Fruit fly (Drosophila melanogaster) whole organism, embryonic: ENCODE measurements around the gene crc.

Source experiments
- ATbp ChIP-seq: fragments of 200-800 bp; sonication (Bioruptor generic); optimal IDR thresholded peaks from 2 replicates; lab custom pipeline; 2017; ENCODE audit warnings: missing biosample characterization, mild to moderate bottlenecking, missing genetic modification characterization, missing genetic modification reagents
- Asciz ChIP-seq: fragments of 200-800 bp; sonication (Bioruptor generic); optimal IDR thresholded peaks from 2 replicates; lab custom pipeline; 2017; ENCODE audit warnings: missing biosample characterization, mild to moderate bottlenecking, missing genetic modification characterization, missing genetic modification reagents
- Bdp1 ChIP-seq: fragments of 200-800 bp; sonication (Bioruptor generic); optimal IDR thresholded peaks from 3 replicates; lab custom pipeline; 2016; ENCODE audit warnings: missing biosample characterization, missing genetic modification characterization
- CG10274 ChIP-seq: fragments of 200-800 bp; sonication (Bioruptor generic); optimal IDR thresholded peaks from 3 replicates; lab custom pipeline; 2017; ENCODE audit warnings: missing biosample characterization, mild to moderate bottlenecking, missing genetic modification characterization
- CG11560 ChIP-seq: fragments of 200-800 bp; sonication (Bioruptor generic); IDR thresholded peaks from 3 replicates; pipeline ENCODE4 v1.3.6; 2022; ENCODE audit warnings: missing biosample characterization, missing genetic modification characterization
- CG1233 ChIP-seq: fragments of 200-800 bp; sonication (Bioruptor generic); optimal IDR thresholded peaks from 4 replicates; lab custom pipeline; 2018; ENCODE audit warnings: missing biosample characterization, mild to moderate bottlenecking, missing genetic modification characterization
- CG13775 ChIP-seq: fragments of 200-800 bp; sonication (Bioruptor generic); optimal IDR thresholded peaks from 3 replicates; lab custom pipeline; 2017; ENCODE audit warnings: missing biosample characterization, mild to moderate bottlenecking, missing genetic modification characterization
- CG17568 ChIP-seq: fragments of 200-800 bp; sonication (Bioruptor generic); optimal IDR thresholded peaks from 2 replicates; lab custom pipeline; 2018; ENCODE audit warnings: missing biosample characterization, mild to moderate bottlenecking, missing genetic modification characterization, moderate library complexity
- CG2129 ChIP-seq: fragments of 200-800 bp; sonication (Bioruptor generic); IDR thresholded peaks from 2 replicates; pipeline ENCODE4 v1.3.6; 2022; ENCODE audit warnings: missing biosample characterization, missing genetic modification characterization; ENCODE audit not compliant: partially characterized antibody
- CG2678 ChIP-seq: fragments of 200-800 bp; sonication (Bioruptor generic); optimal IDR thresholded peaks from 3 replicates; lab custom pipeline; 2019; ENCODE audit warnings: missing biosample characterization, mild to moderate bottlenecking, missing genetic modification characterization, moderate library complexity
- CG31365 ChIP-seq: fragments of 200-800 bp; sonication (Bioruptor generic); optimal IDR thresholded peaks from 2 replicates; lab custom pipeline; 2018; ENCODE audit warnings: missing biosample characterization, mild to moderate bottlenecking, missing genetic modification characterization
- CG4282 ChIP-seq: fragments of 200-800 bp; sonication (Bioruptor generic); optimal IDR thresholded peaks from 2 replicates; lab custom pipeline; 2016; ENCODE audit warnings: missing biosample characterization, missing genetic modification characterization
- CG4617 ChIP-seq: fragments of 200-800 bp; sonication (Bioruptor generic); optimal IDR thresholded peaks from 3 replicates; lab custom pipeline; 2016; ENCODE audit warnings: missing biosample characterization, missing genetic modification characterization, borderline replicate concordance
- CG6654 ChIP-seq: fragments of 200-800 bp; sonication (Bioruptor generic); optimal IDR thresholded peaks from 2 replicates; lab custom pipeline; 2017; ENCODE audit warnings: missing biosample characterization, mild to moderate bottlenecking, missing genetic modification characterization
- CG8944 ChIP-seq: fragments of 200-800 bp; sonication (Bioruptor generic); optimal IDR thresholded peaks from 3 replicates; lab custom pipeline; 2016; ENCODE audit warnings: missing biosample characterization, missing genetic modification characterization
- CG9797 ChIP-seq: fragments of 200-800 bp; sonication (Bioruptor generic); optimal IDR thresholded peaks from 3 replicates; lab custom pipeline; 2018; ENCODE audit warnings: missing biosample characterization, mild to moderate bottlenecking, missing genetic modification characterization
- Dip2 ChIP-seq: fragments of 200-800 bp; sonication (Bioruptor generic); IDR thresholded peaks from 2 replicates; pipeline ENCODE4 v1.3.6; 2022; ENCODE audit warnings: missing biosample characterization, missing genetic modification characterization
- Dll ChIP-seq: fragments of 200-800 bp; sonication (Bioruptor generic); IDR thresholded peaks from 4 replicates; pipeline ENCODE4 v1.3.6; 2022; ENCODE audit warnings: missing biosample characterization, missing genetic modification characterization; ENCODE audit not compliant: partially characterized antibody
- Ets65A ChIP-seq: fragments of 200-800 bp; sonication (Bioruptor generic); peaks from one replicate; lab custom pipeline; 2016; ENCODE audit warnings: missing biosample characterization, missing genetic modification characterization
- GATAe ChIP-seq: fragments of 200-800 bp; sonication (Bioruptor generic); conservative IDR thresholded peaks from 2 replicates; pipeline ENCODE4 v1.3.6; 2022; ENCODE audit warnings: missing biosample characterization, missing genetic modification characterization
- Hr51 ChIP-seq, 2 experiments: fragments of 200-800 bp; sonication (Bioruptor generic); optimal IDR thresholded peaks; 2 replicates in 1 of 2; 3 replicates in 1 of 2; lab custom pipeline; 2016 to 2018; ENCODE audit warnings: missing biosample characterization in 2 of 2, missing genetic modification characterization in 2 of 2, mild to moderate bottlenecking in 1 of 2, moderate library complexity in 1 of 2
- Kr ChIP-seq: fragments of 200-800 bp; sonication (Bioruptor generic); optimal IDR thresholded peaks from 2 replicates; lab custom pipeline; 2017; ENCODE audit warnings: missing biosample characterization, mild to moderate bottlenecking, missing genetic modification characterization
- Lim3 ChIP-seq: fragments of 200-800 bp; sonication (Bioruptor generic); IDR thresholded peaks from 2 replicates; pipeline ENCODE4 v1.3.6; 2022; ENCODE audit warnings: missing biosample characterization, missing genetic modification characterization
- Meics ChIP-seq: fragments of 200-800 bp; sonication (Bioruptor generic); optimal IDR thresholded peaks from 2 replicates; lab custom pipeline; 2017; ENCODE audit warnings: missing biosample characterization, mild to moderate bottlenecking, missing genetic modification characterization
- NC2β ChIP-seq: fragments of 200-800 bp; sonication (Bioruptor generic); optimal IDR thresholded peaks from 2 replicates; lab custom pipeline; 2016; ENCODE audit warnings: missing biosample characterization, missing genetic modification characterization
- Pdp1 ChIP-seq, 2 experiments: fragments of 200-800 bp; sonication (Bioruptor generic); optimal IDR thresholded peaks; 3 replicates each; lab custom pipeline; 2016; ENCODE audit warnings: missing biosample characterization in 2 of 2, missing genetic modification characterization in 2 of 2, mild to moderate bottlenecking in 1 of 2, moderate library complexity in 1 of 2
- Usf ChIP-seq: fragments of 200-800 bp; sonication (Bioruptor generic); optimal IDR thresholded peaks from 2 replicates; lab custom pipeline; 2017; ENCODE audit warnings: missing genotype, missing biosample characterization, missing genetic modification characterization
- YL-1 ChIP-seq: fragments of 200-800 bp; sonication (Bioruptor generic); optimal IDR thresholded peaks from 3 replicates; lab custom pipeline; 2017; ENCODE audit warnings: missing biosample characterization, mild to moderate bottlenecking, missing genetic modification characterization
- al ChIP-seq: fragments of 200-800 bp; sonication (Bioruptor generic); IDR thresholded peaks from 2 replicates; pipeline ENCODE4 v1.3.6; 2022; ENCODE audit warnings: missing biosample characterization, missing genetic modification characterization
- bbx ChIP-seq: fragments of 200-800 bp; sonication (Bioruptor generic); IDR thresholded peaks from 2 replicates; pipeline ENCODE4 v1.3.6; 2022; ENCODE audit warnings: missing biosample characterization, missing genetic modification characterization; ENCODE audit not compliant: partially characterized antibody
- chn ChIP-seq: fragments of 200-800 bp; sonication (Bioruptor generic); optimal IDR thresholded peaks from 2 replicates; lab custom pipeline; 2016; ENCODE audit warnings: missing biosample characterization, missing genetic modification characterization
- crp ChIP-seq, 2 experiments: fragments of 200-800 bp; sonication (Bioruptor generic); optimal IDR thresholded peaks; 2 replicates in 1 of 2; 3 replicates in 1 of 2; lab custom pipeline; 2017; ENCODE audit warnings: missing biosample characterization in 2 of 2, missing genetic modification characterization in 2 of 2, mild to moderate bottlenecking in 1 of 2, moderate library complexity in 1 of 2
- dimm ChIP-seq: fragments of 200-800 bp; sonication (Bioruptor generic); IDR thresholded peaks from 2 replicates; pipeline ENCODE4 v1.3.6; 2022; ENCODE audit warnings: missing biosample characterization, missing genetic modification characterization
- exex ChIP-seq: fragments of 200-800 bp; sonication (Bioruptor generic); optimal IDR thresholded peaks from 4 replicates; lab custom pipeline; 2018; ENCODE audit warnings: missing biosample characterization, mild to moderate bottlenecking, missing genetic modification characterization, moderate library complexity
- fd96Cb ChIP-seq: fragments of 200-800 bp; sonication (Bioruptor generic); optimal IDR thresholded peaks from 2 replicates; lab custom pipeline; 2018; ENCODE audit warnings: missing biosample characterization, mild to moderate bottlenecking, missing genetic modification characterization, moderate library complexity
- ham ChIP-seq: fragments of 200-800 bp; sonication (Bioruptor generic); IDR thresholded peaks from 2 replicates; pipeline ENCODE4 v1.3.6; 2022; ENCODE audit warnings: missing biosample characterization, missing genetic modification characterization
- klu ChIP-seq: fragments of 200-800 bp; sonication (Bioruptor generic); IDR thresholded peaks from 2 replicates; pipeline ENCODE4 v1.3.6; 2022; ENCODE audit warnings: missing biosample characterization, missing genetic modification characterization
- lmd ChIP-seq: fragments of 200-800 bp; sonication (Bioruptor generic); IDR thresholded peaks from 2 replicates; pipeline ENCODE4 v1.3.6; 2022; ENCODE audit warnings: missing biosample characterization, missing genetic modification characterization
- org-1 ChIP-seq: fragments of 200-800 bp; sonication (Bioruptor generic); optimal IDR thresholded peaks from 2 replicates; lab custom pipeline; 2017; ENCODE audit warnings: missing biosample characterization, missing genetic modification characterization
- p53 ChIP-seq: fragments of 200-800 bp; sonication (Bioruptor generic); optimal IDR thresholded peaks from 2 replicates; lab custom pipeline; 2016; ENCODE audit warnings: missing biosample characterization, missing genetic modification characterization
- pita ChIP-seq: fragments of 200-800 bp; sonication (Bioruptor generic); optimal IDR thresholded peaks from 2 replicates; lab custom pipeline; 2017; ENCODE audit warnings: missing biosample characterization, mild to moderate bottlenecking, missing genetic modification characterization
- repo ChIP-seq: fragments of 200-800 bp; sonication (Bioruptor generic); optimal IDR thresholded peaks from 2 replicates; lab custom pipeline; 2016; ENCODE audit warnings: missing biosample characterization, missing genetic modification characterization
- run ChIP-seq: fragments of 200-800 bp; sonication (Bioruptor generic); optimal IDR thresholded peaks from 3 replicates; lab custom pipeline; 2018; ENCODE audit warnings: missing biosample characterization, mild to moderate bottlenecking, missing genetic modification characterization
- sd ChIP-seq: fragments of 200-800 bp; sonication (Bioruptor generic); optimal IDR thresholded peaks from 3 replicates; lab custom pipeline; 2018; ENCODE audit warnings: missing biosample characterization, mild to moderate bottlenecking, missing genetic modification characterization, moderate library complexity
- sug ChIP-seq: fragments of 200-800 bp; optimal IDR thresholded peaks from 2 replicates; lab custom pipeline; 2019; ENCODE audit warnings: missing biosample characterization, mild to moderate bottlenecking, missing genetic modification characterization, moderate library complexity
- toy ChIP-seq: fragments of 200-800 bp; sonication (Bioruptor generic); IDR thresholded peaks from 2 replicates; pipeline ENCODE4 v1.3.6; 2022; ENCODE audit warnings: missing biosample characterization, missing genetic modification characterization
- unc-4 ChIP-seq: fragments of 200-800 bp; sonication (Bioruptor generic); IDR thresholded peaks from 2 replicates; pipeline ENCODE4 v1.3.6; 2022; ENCODE audit warnings: missing biosample characterization, missing genetic modification characterization; ENCODE audit not compliant: partially characterized antibody
- unpg ChIP-seq: fragments of 200-800 bp; sonication (Bioruptor generic); optimal IDR thresholded peaks from 3 replicates; lab custom pipeline; 2018; ENCODE audit warnings: missing biosample characterization, mild to moderate bottlenecking, missing genetic modification characterization, moderate library complexity
- vfl ChIP-seq: fragments of 200-800 bp; sonication (Bioruptor generic); optimal IDR thresholded peaks from 2 replicates; lab custom pipeline; 2016; ENCODE audit warnings: missing biosample characterization, missing genetic modification characterization

The crc gene

dm6 chr2L:21309058-21309753 is 1.5 kb upstream of the crc start (continued):
- peak in 1 of 2 experiments; percentile 83 for TF ChIP-seq Pdp1 (GFP tag; optimal IDR thresholded peaks at IDR 0.05; lab: Kevin White, UChicago)
- peak; percentile 1 for TF ChIP-seq p53 (GFP tag; lab: Kevin White, UChicago)
- no peak for TF ChIP-seq Lim3 (GFP tag; lab: Robert Waterston, UW)
- TF ChIP-seq CG2129 (GFP tag; lab: Robert Waterston, UW), result 0 out of 2 replicates have a peak, but pooled peaks have one; percentile 17
- no peak for TF ChIP-seq Hr51 (GFP tag; optimal IDR thresholded peaks at IDR 0.05; lab: Kevin White, UChicago)
- TF ChIP-seq klu (GFP tag; lab: Robert Waterston, UW), result no peak
- TF ChIP-seq sug (tag; lab: Kevin White, UChicago), result peak; percentile 86
- TF ChIP-seq CG13775, result no peak
- TF ChIP-seq org-1 (GFP tag; lab: Kevin White, UChicago), result no peak
- TF ChIP-seq Usf, result no peak
- TF ChIP-seq al (GFP tag; lab: Robert Waterston, UW), result no peak
- TF ChIP-seq CG9797 (GFP tag; lab: Kevin White, UChicago), result no peak
- TF ChIP-seq Asciz (GFP tag; lab: Kevin White, UChicago), result no peak
- peak; percentile 34 for TF ChIP-seq sd (tag; lab: Kevin White, UChicago)
- TF ChIP-seq NC2β (GFP tag; lab: Kevin White, UChicago), result no peak
- no peak for TF ChIP-seq CG17568 (GFP tag; lab: Kevin White, UChicago)
- no peak for TF ChIP-seq unpg (GFP tag; lab: Kevin White, UChicago)
- peak; percentile 56; the same call in 1 of the 2 replicates for TF ChIP-seq bbx (GFP tag; lab: Robert Waterston, UW)
- no peak for TF ChIP-seq Bdp1
- TF ChIP-seq YL-1, result no peak
- TF ChIP-seq vfl, result no peak
- no peak for TF ChIP-seq toy (GFP tag; lab: Robert Waterston, UW)
- no peak for TF ChIP-seq ham
- TF ChIP-seq CG10274 (GFP tag; lab: Kevin White, UChicago), result no peak
- TF ChIP-seq CG11560, result no peak
- TF ChIP-seq chn, result no peak
- TF ChIP-seq GATAe, result no peak; the same call in 1 of the 2 replicates
- no peak for TF ChIP-seq CG6654 (GFP tag; lab: Kevin White, UChicago)
- TF ChIP-seq fd96Cb (tag; lab: Kevin White, UChicago), result no peak
- TF ChIP-seq Meics, result peak; percentile 30
- TF ChIP-seq CG2678 (tag; lab: Kevin White, UChicago), result no peak
- peak; percentile 12; the same call in 1 of the 4 replicates for TF ChIP-seq Dll (GFP tag; lab: Robert Waterston, UW)
- no peak for TF ChIP-seq lmd (GFP tag; lab: Robert Waterston, UW)
- TF ChIP-seq exex (tag; lab: Kevin White, UChicago), result no peak
- TF ChIP-seq dimm (GFP tag; lab: Robert Waterston, UW), result no peak
- TF ChIP-seq Kr (GFP tag; lab: Kevin White, UChicago), result no peak
- no peak for TF ChIP-seq CG1233
- no peak for TF ChIP-seq unc-4 (GFP tag; lab: Robert Waterston, UW)
- no peak for TF ChIP-seq CG31365 (tag; lab: Kevin White, UChicago)
- no peak for TF ChIP-seq CG4282 (GFP tag; lab: Kevin White, UChicago)
- no peak for TF ChIP-seq ATbp (GFP tag; lab: Kevin White, UChicago)
- TF ChIP-seq crp (GFP tag; optimal IDR thresholded peaks at IDR 0.05; lab: Kevin White, UChicago), result peak; percentile 22 to 82
- TF ChIP-seq pita (GFP tag; lab: Kevin White, UChicago), result no peak
- TF ChIP-seq Ets65A (GFP tag; lab: Kevin White, UChicago), result peak; percentile 16
- no peak for TF ChIP-seq CG8944 (GFP tag; lab: Kevin White, UChicago)
- TF ChIP-seq run (tag; lab: Kevin White, UChicago), result no peak
- no peak for TF ChIP-seq repo (GFP tag; lab: Kevin White, UChicago)
- no peak for TF ChIP-seq Dip2
- no peak for TF ChIP-seq CG4617 (GFP tag; lab: Kevin White, UChicago)
